Fruit fly (Drosophila melanogaster) whole organism, embryonic: ENCODE data around the gene Nepl3.

ENCODE experiments used
- CG10462 ChIP-seq: fragments of 200-800 bp; sonication (Bioruptor generic); optimal IDR thresholded peaks from 2 replicates; lab custom pipeline; 2016; ENCODE audit warnings: missing biosample characterization, missing genetic modification characterization
- CG10654 ChIP-seq: fragments of 200-800 bp; sonication (Bioruptor generic); optimal IDR thresholded peaks from 2 replicates; lab custom pipeline; 2016; ENCODE audit warnings: missing biosample characterization, missing genetic modification characterization
- CG13123 ChIP-seq: fragments of 200-800 bp; sonication (Bioruptor generic); optimal IDR thresholded peaks from 2 replicates; lab custom pipeline; 2016; ENCODE audit warnings: missing biosample characterization, missing genetic modification characterization
- CG14014 ChIP-seq: fragments of 200-800 bp; sonication (Bioruptor generic); IDR thresholded peaks from 2 replicates; pipeline ENCODE4 v1.3.6; 2022; ENCODE audit warnings: missing biosample characterization, missing genetic modification characterization
- CG14710 ChIP-seq: fragments of 200-800 bp; sonication (Bioruptor generic); optimal IDR thresholded peaks from 3 replicates; lab custom pipeline; 2019; ENCODE audit warnings: missing biosample characterization, mild to moderate bottlenecking, missing genetic modification characterization, moderate library complexity
- CG14965 ChIP-seq: fragments of 200-800 bp; sonication (Bioruptor generic); optimal IDR thresholded peaks from 2 replicates; lab custom pipeline; 2016; ENCODE audit warnings: missing biosample characterization, missing genetic modification characterization, borderline replicate concordance
- CG15011 ChIP-seq: fragments of 200-800 bp; sonication (Bioruptor generic); optimal IDR thresholded peaks from 3 replicates; lab custom pipeline; 2018; ENCODE audit warnings: missing biosample characterization, mild to moderate bottlenecking, missing genetic modification characterization
- CG15601 ChIP-seq: fragments of 200-800 bp; sonication (Bioruptor generic); optimal IDR thresholded peaks from 3 replicates; lab custom pipeline; 2019; ENCODE audit warnings: missing biosample characterization, mild to moderate bottlenecking, missing genetic modification characterization, moderate library complexity
- CG1602 ChIP-seq: fragments of 200-800 bp; sonication (Bioruptor generic); optimal IDR thresholded peaks from 3 replicates; lab custom pipeline; 2016; ENCODE audit warnings: missing biosample characterization, missing genetic modification characterization
- CG17328 ChIP-seq: fragments of 200-800 bp; sonication (Bioruptor generic); IDR thresholded peaks from 2 replicates; pipeline ENCODE4 v1.3.6; 2022; ENCODE audit warnings: missing biosample characterization, missing genetic modification characterization
- CG17359 ChIP-seq: fragments of 200-800 bp; sonication (Bioruptor generic); optimal IDR thresholded peaks from 3 replicates; lab custom pipeline; 2018; ENCODE audit warnings: missing biosample characterization, mild to moderate bottlenecking, missing genetic modification characterization, moderate library complexity
- CG17802 ChIP-seq: fragments of 200-800 bp; sonication (Bioruptor generic); optimal IDR thresholded peaks from 2 replicates; lab custom pipeline; 2018; ENCODE audit warnings: missing biosample characterization, mild to moderate bottlenecking, missing genetic modification characterization, moderate library complexity
- CG17829 ChIP-seq: fragments of 200-800 bp; optimal IDR thresholded peaks from 2 replicates; lab custom pipeline; 2019; ENCODE audit warnings: missing biosample characterization, mild to moderate bottlenecking, missing genetic modification characterization, moderate library complexity
- CG1832 ChIP-seq: fragments of 200-800 bp; sonication (Bioruptor generic); optimal IDR thresholded peaks from 2 replicates; lab custom pipeline; 2017; ENCODE audit warnings: missing biosample characterization, mild to moderate bottlenecking, missing genetic modification characterization, inconsistent platforms
- CG31224 ChIP-seq: fragments of 200-800 bp; sonication (Bioruptor generic); IDR thresholded peaks from 2 replicates; pipeline ENCODE4 v1.3.6; 2022; ENCODE audit warnings: missing biosample characterization, missing genetic modification characterization
- CG33557 ChIP-seq: fragments of 200-800 bp; sonication (Bioruptor generic); optimal IDR thresholded peaks from 2 replicates; lab custom pipeline; 2019; ENCODE audit warnings: missing biosample characterization, mild to moderate bottlenecking, missing genetic modification characterization, moderate library complexity
- CG4360 ChIP-seq: fragments of 200-800 bp; sonication (Bioruptor generic); IDR thresholded peaks from 2 replicates; pipeline ENCODE4 v1.3.6; 2022; ENCODE audit warnings: missing biosample characterization, missing genetic modification characterization
- CG6254 ChIP-seq: fragments of 200-800 bp; sonication (Bioruptor generic); optimal IDR thresholded peaks from 3 replicates; lab custom pipeline; 2017; ENCODE audit warnings: mild to moderate bottlenecking, missing biosample characterization, missing genetic modification reagents, missing genetic modification characterization
- CG6854 ChIP-seq: fragments of 200-800 bp; sonication (Bioruptor generic); optimal IDR thresholded peaks from 3 replicates; lab custom pipeline; 2017; ENCODE audit warnings: missing biosample characterization, mild to moderate bottlenecking, missing genetic modification characterization
- CG9215 ChIP-seq: fragments of 200-800 bp; sonication (Bioruptor generic); IDR thresholded peaks from 2 replicates; pipeline ENCODE4 v1.3.6; 2022; ENCODE audit warnings: missing biosample characterization, missing genetic modification characterization
- Camta ChIP-seq: fragments of 200-800 bp; sonication (Bioruptor generic); optimal IDR thresholded peaks from 2 replicates; lab custom pipeline; 2016; ENCODE audit warnings: missing biosample characterization, missing genetic modification characterization
- CoRest ChIP-seq: fragments of 200-800 bp; sonication (Bioruptor generic); optimal IDR thresholded peaks from 3 replicates; lab custom pipeline; 2018; ENCODE audit warnings: missing biosample characterization, mild to moderate bottlenecking, missing genetic modification characterization, moderate library complexity
- Dek ChIP-seq: fragments of 200-800 bp; sonication (Bioruptor generic); optimal IDR thresholded peaks from 3 replicates; lab custom pipeline; 2019; ENCODE audit warnings: missing biosample characterization, mild to moderate bottlenecking, missing genetic modification characterization, moderate library complexity
- Elba2 ChIP-seq: fragments of 200-800 bp; sonication (Bioruptor generic); optimal IDR thresholded peaks from 3 replicates; lab custom pipeline; 2016; ENCODE audit warnings: missing biosample characterization, missing genetic modification characterization
- Hmr ChIP-seq: fragments of 200-800 bp; sonication (Bioruptor generic); optimal IDR thresholded peaks from 3 replicates; lab custom pipeline; 2017; ENCODE audit warnings: mild to moderate bottlenecking, missing biosample characterization, missing genetic modification reagents, missing genetic modification characterization
- Mrtf ChIP-seq: fragments of 200-800 bp; sonication (Bioruptor generic); IDR thresholded peaks from 3 replicates; pipeline ENCODE4 v1.3.6; 2022; ENCODE audit warnings: missing biosample characterization, missing genetic modification characterization
- Nf-YA ChIP-seq: fragments of 200-800 bp; sonication (Bioruptor generic); IDR thresholded peaks from 2 replicates; pipeline ENCODE4 v1.3.6; 2022; ENCODE audit warnings: missing biosample characterization, missing genetic modification characterization
- NfI ChIP-seq: fragments of 200-800 bp; sonication (Bioruptor generic); optimal IDR thresholded peaks from 3 replicates; lab custom pipeline; 2018; ENCODE audit warnings: missing biosample characterization, mild to moderate bottlenecking, missing genetic modification characterization, moderate library complexity
- PHDP ChIP-seq: fragments of 200-800 bp; sonication (Bioruptor generic); optimal IDR thresholded peaks from 3 replicates; lab custom pipeline; 2018; ENCODE audit warnings: missing biosample characterization, mild to moderate bottlenecking, missing genetic modification characterization, moderate library complexity
- Scr ChIP-seq: fragments of 200-800 bp; sonication (Bioruptor generic); IDR thresholded peaks from 2 replicates; pipeline ENCODE4 v1.3.6; 2022; ENCODE audit warnings: missing biosample characterization, missing genetic modification characterization; ENCODE audit not compliant: partially characterized antibody
- bbx ChIP-seq: fragments of 200-800 bp; sonication (Bioruptor generic); IDR thresholded peaks from 2 replicates; pipeline ENCODE4 v1.3.6; 2022; ENCODE audit warnings: missing biosample characterization, missing genetic modification characterization; ENCODE audit not compliant: partially characterized antibody
- chinmo ChIP-seq: fragments of 200-800 bp; sonication (Bioruptor generic); IDR thresholded peaks from 4 replicates; pipeline ENCODE4 v1.3.6; 2022; ENCODE audit warnings: missing biosample characterization, missing genetic modification characterization; ENCODE audit not compliant: partially characterized antibody
- croc ChIP-seq: fragments of 200-800 bp; sonication (Bioruptor generic); conservative IDR thresholded peaks from 3 replicates; pipeline ENCODE4 v1.3.6; 2022; ENCODE audit warnings: missing biosample characterization, missing genetic modification characterization
- crp ChIP-seq, 2 experiments: fragments of 200-800 bp; sonication (Bioruptor generic); optimal IDR thresholded peaks; 2 replicates in 1 of 2; 3 replicates in 1 of 2; lab custom pipeline; 2017; ENCODE audit warnings: missing biosample characterization in 2 of 2, missing genetic modification characterization in 2 of 2, mild to moderate bottlenecking in 1 of 2, moderate library complexity in 1 of 2
- dm ChIP-seq: fragments of 200-800 bp; sonication (Bioruptor generic); optimal IDR thresholded peaks from 3 replicates; lab custom pipeline; 2016; ENCODE audit warnings: missing biosample characterization, missing genetic modification characterization
- fru ChIP-seq: fragments of >200 bp; optimal IDR thresholded peaks from 2 replicates; lab custom pipeline; 2017
- gro ChIP-seq: fragments of 200-800 bp; sonication (Bioruptor generic); optimal IDR thresholded peaks from 2 replicates; lab custom pipeline; 2016; ENCODE audit warnings: missing biosample characterization, missing genetic modification characterization
- luna ChIP-seq: fragments of 200-800 bp; sonication (Bioruptor generic); optimal IDR thresholded peaks from 2 replicates; lab custom pipeline; 2016; ENCODE audit warnings: missing biosample characterization, missing genetic modification characterization
- nmo ChIP-seq: fragments of 200-800 bp; sonication (Bioruptor generic); optimal IDR thresholded peaks from 2 replicates; lab custom pipeline; 2018; ENCODE audit warnings: missing biosample characterization, mild to moderate bottlenecking, missing genetic modification characterization, moderate library complexity
- oc ChIP-seq: fragments of 200-800 bp; sonication (Bioruptor generic); optimal IDR thresholded peaks from 2 replicates; lab custom pipeline; 2018; ENCODE audit warnings: missing biosample characterization, mild to moderate bottlenecking, missing genetic modification characterization, moderate library complexity
- pita ChIP-seq: fragments of 200-800 bp; sonication (Bioruptor generic); optimal IDR thresholded peaks from 2 replicates; lab custom pipeline; 2017; ENCODE audit warnings: missing biosample characterization, mild to moderate bottlenecking, missing genetic modification characterization
- ranshi ChIP-seq: fragments of 200-800 bp; sonication (Bioruptor generic); IDR thresholded peaks from 2 replicates; pipeline ENCODE4 v1.3.6; 2022; ENCODE audit warnings: missing biosample characterization, missing genetic modification characterization
- ro ChIP-seq: fragments of 200-800 bp; sonication (Bioruptor generic); IDR thresholded peaks from 2 replicates; pipeline ENCODE4 v1.3.6; 2022; ENCODE audit warnings: missing biosample characterization, missing genetic modification characterization
- run ChIP-seq: fragments of 200-800 bp; sonication (Bioruptor generic); optimal IDR thresholded peaks from 3 replicates; lab custom pipeline; 2018; ENCODE audit warnings: missing biosample characterization, mild to moderate bottlenecking, missing genetic modification characterization
- ssp ChIP-seq: fragments of 200-800 bp; sonication (Bioruptor generic); IDR thresholded peaks from 2 replicates; pipeline ENCODE4 v1.3.6; 2022; ENCODE audit warnings: missing biosample characterization, missing genetic modification characterization
- tll ChIP-seq, 2 experiments: fragments of 200-800 bp in 1 of 2; fragments of >200 bp in 1 of 2; sonication (Bioruptor generic) in 1 of 2; optimal IDR thresholded peaks; 2 replicates each; lab custom pipeline; 2017 to 2019; ENCODE audit warnings: missing biosample characterization in 2 of 2, missing genetic modification characterization in 2 of 2, mild to moderate bottlenecking in 1 of 2, moderate library complexity in 1 of 2
- ttk ChIP-seq: fragments of 200-800 bp; sonication (Bioruptor generic); IDR thresholded peaks from 2 replicates; pipeline ENCODE4 v2.1.2; 2022; ENCODE audit warnings: missing biosample characterization, missing genetic modification characterization
- wek ChIP-seq: fragments of 200-800 bp; sonication (Bioruptor generic); optimal IDR thresholded peaks from 3 replicates; lab custom pipeline; 2018; ENCODE audit warnings: missing biosample characterization, mild to moderate bottlenecking, missing genetic modification characterization, moderate library complexity
- wor ChIP-seq: fragments of 200-800 bp; sonication (Bioruptor generic); IDR thresholded peaks from 2 replicates; pipeline ENCODE4 v1.3.6; 2022; ENCODE audit warnings: missing biosample characterization, missing genetic modification characterization
- yki ChIP-seq: fragments of >200 bp; optimal IDR thresholded peaks from 3 replicates; lab custom pipeline; 2018
- zen ChIP-seq: fragments of 200-800 bp; sonication (Bioruptor generic); optimal IDR thresholded peaks from 3 replicates; lab custom pipeline; 2018; ENCODE audit warnings: missing biosample characterization, mild to moderate bottlenecking, missing genetic modification characterization, moderate library complexity

Nepl3 gene

DNA sequence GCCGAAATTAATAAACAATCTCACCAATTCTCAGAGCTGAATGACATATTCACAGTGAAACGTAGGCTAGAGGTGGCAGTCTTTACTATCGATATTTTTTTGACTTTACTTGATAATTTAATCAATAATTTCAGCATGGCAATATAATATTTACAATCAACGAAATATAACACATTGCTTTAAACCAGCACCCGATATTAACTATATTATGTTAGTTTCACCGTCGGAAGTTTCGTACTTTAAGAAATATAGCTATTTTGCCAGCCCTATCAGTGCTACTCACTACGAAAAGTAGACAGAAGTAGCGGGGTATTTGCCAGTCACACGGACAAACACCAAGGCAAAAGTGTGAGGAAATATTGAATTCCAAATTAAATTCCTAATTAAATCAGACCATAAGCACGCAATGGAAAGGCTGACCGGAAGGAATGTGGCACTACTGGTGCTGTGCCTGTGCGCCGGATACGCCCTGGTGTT lies 47.2 kb downstream of the Nepl3 start, which contains the start of the genes CG31917, Tfb5 and SelT (continued):
- TF ChIP-seq CG14014 (no peak), Camta (GFP tag; lab: Kevin White, UChicago) (no peak), Nf-YA (no peak), PHDP (peak; percentile 68), nmo (peak; percentile 76), CG10654 (GFP tag; lab: Kevin White, UChicago) (no peak), Scr (GFP tag; lab: Robert Waterston, UW) (peak; percentile 86), croc (GFP tag; lab: Robert Waterston, UW) (no peak), luna (GFP tag; lab: Kevin White, UChicago) (no peak), Dek (tag; lab: Kevin White, UChicago) (peak; percentile 45), ro (GFP tag; lab: Robert Waterston, UW) (no peak), CG14965 (GFP tag; lab: Kevin White, UChicago) (no peak), wor (GFP tag; lab: Robert Waterston, UW) (no peak), CG33557 (GFP tag; lab: Kevin White, UChicago) (peak; percentile 56), fru (no peak), CG14710 (peak; percentile 69), crp (GFP tag; optimal IDR thresholded peaks at IDR 0.05; lab: Kevin White, UChicago) (no peak), Elba2 (no peak), CG15601 (peak; percentile 58), ttk (GFP tag; lab: Robert Waterston, UW) (no peak), gro (GFP tag; lab: Kevin White, UChicago) (peak; percentile 45), CG10462 (peak; percentile 12), CG17359 (no peak), pita (GFP tag; lab: Kevin White, UChicago) (no peak), CG15011 (GFP tag; lab: Kevin White, UChicago) (no peak), CG31224 (GFP tag; lab: Robert Waterston, UW) (no peak), Mrtf (GFP tag; lab: Robert Waterston, UW) (no peak), oc (no peak), run (tag; lab: Kevin White, UChicago) (no peak), zen (tag; lab: Kevin White, UChicago) (peak; percentile 50), CG6854 (GFP tag; lab: Kevin White, UChicago) (no peak), bbx (GFP tag; lab: Robert Waterston, UW) (peak; percentile 39; the same call in 1 of the 2 replicates), CG1602 (peak; percentile 55), chinmo (GFP tag; lab: Robert Waterston, UW) (no peak), wek (GFP tag; lab: Kevin White, UChicago) (no peak), tll (GFP tag; optimal IDR thresholded peaks at IDR 0.05; lab: Kevin White, UChicago) (peak in 1 of 2 experiments; percentile 64), ssp (GFP tag; lab: Robert Waterston, UW) (0 out of 2 replicates have a peak, but pooled peaks have one; percentile 23), CoRest (peak; percentile 70), yki (lab: Kevin White, UChicago) (peak; percentile 52), Hmr (GFP tag; lab: Kevin White, UChicago) (peak; percentile 73), ranshi (GFP tag; lab: Robert Waterston, UW) (no peak), CG1832 (GFP tag; lab: Kevin White, UChicago) (no peak), CG13123 (no peak), CG6254 (GFP tag; lab: Kevin White, UChicago) (no peak), CG17829 (peak; percentile 63), CG4360 (no peak), NfI (peak; percentile 59), CG17328 (GFP tag; lab: Robert Waterston, UW) (no peak), dm (GFP tag; lab: Kevin White, UChicago) (peak; percentile 62), CG17802 (tag; lab: Kevin White, UChicago) (peak; percentile 36), CG9215 (peak; percentile 18; the same call in 1 of the 2 replicates)
